Fruit fly (Drosophila melanogaster) whole organism, embryonic: ENCODE measurements around the gene yellow-f.
A peak's percentile ranks its signal among the peaks of the same experiment; 100 is the strongest.

Experiments
- BEAF-32 ChIP-seq: fragments of 200-800 bp; sonication (Bioruptor generic); optimal IDR thresholded peaks from 3 replicates; lab custom pipeline; 2017; ENCODE audit warnings: missing biosample characterization, missing genetic modification characterization, mild to moderate bottlenecking, moderate library complexity, missing genetic modification reagents
- CG12155 ChIP-seq: fragments of 200-800 bp; sonication (Bioruptor generic); optimal IDR thresholded peaks from 3 replicates; lab custom pipeline; 2016; ENCODE audit warnings: missing biosample characterization, missing genetic modification characterization
- CG12769 ChIP-seq: fragments of 200-800 bp; sonication (Bioruptor generic); optimal IDR thresholded peaks from 2 replicates; lab custom pipeline; 2019; ENCODE audit warnings: missing biosample characterization, mild to moderate bottlenecking, missing genetic modification characterization, moderate library complexity
- CG13894 ChIP-seq: fragments of 200-800 bp; sonication (Bioruptor generic); optimal IDR thresholded peaks from 3 replicates; lab custom pipeline; 2018; ENCODE audit warnings: missing biosample characterization, mild to moderate bottlenecking, missing genetic modification characterization, moderate library complexity
- CG17361 ChIP-seq: fragments of 200-800 bp; sonication (Bioruptor generic); IDR thresholded peaks from 3 replicates; pipeline ENCODE4 v1.3.6; 2022; ENCODE audit warnings: missing biosample characterization, missing genetic modification characterization
- CG17612 ChIP-seq: fragments of 200-800 bp; sonication (Bioruptor generic); IDR thresholded peaks from 2 replicates; pipeline ENCODE4 v1.3.6; 2022; ENCODE audit warnings: missing biosample characterization, missing genetic modification characterization
- CG2120 ChIP-seq: fragments of 200-800 bp; sonication (Bioruptor generic); optimal IDR thresholded peaks from 3 replicates; lab custom pipeline; 2016; ENCODE audit warnings: missing biosample characterization, missing genetic modification characterization
- CG2199 ChIP-seq: fragments of 200-800 bp; sonication (Bioruptor generic); IDR thresholded peaks from 3 replicates; pipeline ENCODE4 v1.3.6; 2022; ENCODE audit warnings: missing biosample characterization, missing genetic modification characterization
- CG2889 ChIP-seq: fragments of 200-800 bp; sonication (Bioruptor generic); IDR thresholded peaks from 3 replicates; pipeline ENCODE4 v1.3.6; 2022; ENCODE audit warnings: missing biosample characterization, missing genetic modification characterization
- CG32532 ChIP-seq: fragments of 200-800 bp; sonication (Bioruptor generic); IDR thresholded peaks from 2 replicates; pipeline ENCODE4 v1.3.6; 2022; ENCODE audit warnings: missing biosample characterization, missing genetic modification characterization
- CG4404 ChIP-seq: fragments of 200-800 bp; sonication (Bioruptor generic); IDR thresholded peaks from 2 replicates; pipeline ENCODE4 v1.3.6; 2022; ENCODE audit warnings: missing biosample characterization, missing genetic modification characterization
- CG5953 ChIP-seq: fragments of 200-800 bp; sonication (Bioruptor generic); IDR thresholded peaks from 2 replicates; pipeline ENCODE4 v1.3.6; 2022; ENCODE audit warnings: missing biosample characterization, missing genetic modification characterization
- CG7839 ChIP-seq: fragments of 200-800 bp; sonication (Bioruptor generic); optimal IDR thresholded peaks from 3 replicates; lab custom pipeline; 2018; ENCODE audit warnings: missing biosample characterization, mild to moderate bottlenecking, missing genetic modification characterization, moderate library complexity
- CG7963 ChIP-seq: fragments of 200-800 bp; sonication (Bioruptor generic); IDR thresholded peaks from 3 replicates; pipeline ENCODE4 v1.3.6; 2022; ENCODE audit warnings: missing biosample characterization, missing genetic modification characterization; ENCODE audit not compliant: partially characterized antibody
- CG8281 ChIP-seq: fragments of 200-800 bp; sonication (Bioruptor generic); optimal IDR thresholded peaks from 2 replicates; lab custom pipeline; 2018; ENCODE audit warnings: missing biosample characterization, mild to moderate bottlenecking, missing genetic modification characterization, moderate library complexity
- CG8388 ChIP-seq: fragments of 200-800 bp; sonication (Bioruptor generic); optimal IDR thresholded peaks from 2 replicates; lab custom pipeline; 2019; ENCODE audit warnings: missing biosample characterization, mild to moderate bottlenecking, missing genetic modification characterization, moderate library complexity
- CG8924 ChIP-seq: fragments of 200-800 bp; optimal IDR thresholded peaks from 3 replicates; lab custom pipeline; 2019; ENCODE audit warnings: missing biosample characterization, mild to moderate bottlenecking, missing genetic modification characterization, moderate library complexity
- CG8944 ChIP-seq: fragments of 200-800 bp; sonication (Bioruptor generic); optimal IDR thresholded peaks from 3 replicates; lab custom pipeline; 2016; ENCODE audit warnings: missing biosample characterization, missing genetic modification characterization
- CG9932 ChIP-seq: fragments of 200-800 bp; sonication (Bioruptor generic); IDR thresholded peaks from 2 replicates; pipeline ENCODE4 v1.3.6; 2022; ENCODE audit warnings: missing biosample characterization, missing genetic modification characterization
- CHES-1-like ChIP-seq: fragments of 200-800 bp; sonication (Bioruptor generic); optimal IDR thresholded peaks from 2 replicates; lab custom pipeline; 2016; ENCODE audit warnings: missing biosample characterization, missing genetic modification characterization
- Chrac-16 ChIP-seq: fragments of 200-800 bp; sonication (Bioruptor generic); optimal IDR thresholded peaks from 3 replicates; lab custom pipeline; 2016; ENCODE audit warnings: missing biosample characterization, missing genetic modification characterization
- Dad ChIP-seq: fragments of 200-800 bp; sonication (Bioruptor generic); optimal IDR thresholded peaks from 3 replicates; lab custom pipeline; 2016; ENCODE audit warnings: missing biosample characterization, missing genetic modification characterization
- Dek ChIP-seq: fragments of 200-800 bp; sonication (Bioruptor generic); optimal IDR thresholded peaks from 3 replicates; lab custom pipeline; 2019; ENCODE audit warnings: missing biosample characterization, mild to moderate bottlenecking, missing genetic modification characterization, moderate library complexity
- Doc3 ChIP-seq: fragments of 200-800 bp; sonication (Bioruptor generic); IDR thresholded peaks from 3 replicates; pipeline ENCODE4 v1.3.6; 2022; ENCODE audit warnings: missing biosample characterization, missing genetic modification characterization; ENCODE audit not compliant: partially characterized antibody
- Dp ChIP-seq: fragments of 200-800 bp; sonication (Bioruptor generic); optimal IDR thresholded peaks from 2 replicates; lab custom pipeline; 2018; ENCODE audit warnings: missing biosample characterization, mild to moderate bottlenecking, missing genetic modification characterization, moderate library complexity
- Lpt ChIP-seq: fragments of >200 bp; optimal IDR thresholded peaks from 2 replicates; lab custom pipeline; 2018; ENCODE audit warnings: missing biosample characterization, missing genetic modification characterization
- MTF-1 ChIP-seq: fragments of 200-800 bp; sonication (Bioruptor generic); optimal IDR thresholded peaks from 2 replicates; lab custom pipeline; 2018; ENCODE audit warnings: missing biosample characterization, mild to moderate bottlenecking, missing genetic modification characterization, borderline replicate concordance
- Nf-YC ChIP-seq: fragments of 200-800 bp; optimal IDR thresholded peaks from 3 replicates; lab custom pipeline; 2019; ENCODE audit warnings: missing biosample characterization, mild to moderate bottlenecking, missing genetic modification characterization, moderate library complexity
- Poxn ChIP-seq: fragments of 200-800 bp; sonication (Bioruptor generic); IDR thresholded peaks from 2 replicates; pipeline ENCODE4 v1.3.6; 2022; ENCODE audit warnings: missing biosample characterization, missing genetic modification characterization
- Stat92E ChIP-seq, 3 experiments: fragments of >200 bp in 2 of 3; fragments of 200-800 bp in 1 of 3; sonication (Bioruptor generic) in 1 of 3; optimal IDR thresholded peaks; 2 replicates each; lab custom pipeline; 2017 to 2019; ENCODE audit warnings: missing biosample characterization in 3 of 3, missing genetic modification characterization in 3 of 3, mild to moderate bottlenecking in 1 of 3, moderate library complexity in 1 of 3
- ara ChIP-seq: fragments of 200-800 bp; sonication (Bioruptor generic); IDR thresholded peaks from 2 replicates; pipeline ENCODE4 v1.3.6; 2022; ENCODE audit warnings: missing biosample characterization, missing genetic modification characterization
- bbx ChIP-seq: fragments of 200-800 bp; sonication (Bioruptor generic); IDR thresholded peaks from 2 replicates; pipeline ENCODE4 v1.3.6; 2022; ENCODE audit warnings: missing biosample characterization, missing genetic modification characterization; ENCODE audit not compliant: partially characterized antibody
- cato ChIP-seq: fragments of 200-800 bp; sonication (Bioruptor generic); optimal IDR thresholded peaks from 2 replicates; lab custom pipeline; 2016; ENCODE audit warnings: missing biosample characterization, missing genetic modification characterization, borderline replicate concordance
- caup ChIP-seq: fragments of 200-800 bp; sonication (Bioruptor generic); optimal IDR thresholded peaks from 3 replicates; lab custom pipeline; 2017; ENCODE audit warnings: missing biosample characterization, mild to moderate bottlenecking, missing genetic modification characterization, moderate library complexity; ENCODE audit not compliant: severe bottlenecking
- cg ChIP-seq: fragments of 200-800 bp; sonication (Bioruptor generic); optimal IDR thresholded peaks from 3 replicates; lab custom pipeline; 2019; ENCODE audit warnings: missing biosample characterization, mild to moderate bottlenecking, missing genetic modification characterization, moderate library complexity
- chm ChIP-seq: fragments of 200-800 bp; sonication (Bioruptor generic); IDR thresholded peaks from 2 replicates; pipeline ENCODE4 v1.3.6; 2022; ENCODE audit warnings: missing biosample characterization, missing genetic modification characterization
- corto ChIP-seq: fragments of 200-800 bp; sonication (Bioruptor generic); optimal IDR thresholded peaks from 2 replicates; lab custom pipeline; 2016; ENCODE audit warnings: missing biosample characterization, mild to moderate bottlenecking, missing genetic modification characterization, moderate library complexity
- dm ChIP-seq: fragments of 200-800 bp; sonication (Bioruptor generic); optimal IDR thresholded peaks from 3 replicates; lab custom pipeline; 2016; ENCODE audit warnings: missing biosample characterization, missing genetic modification characterization
- ewg ChIP-seq: fragments of 200-800 bp; sonication (Bioruptor generic); optimal IDR thresholded peaks from 3 replicates; lab custom pipeline; 2017; ENCODE audit warnings: mild to moderate bottlenecking, missing biosample characterization, missing genetic modification reagents, missing genetic modification characterization
- exex ChIP-seq: fragments of 200-800 bp; sonication (Bioruptor generic); optimal IDR thresholded peaks from 4 replicates; lab custom pipeline; 2018; ENCODE audit warnings: missing biosample characterization, mild to moderate bottlenecking, missing genetic modification characterization, moderate library complexity
- gcm2 ChIP-seq: fragments of 200-800 bp; sonication (Bioruptor generic); optimal IDR thresholded peaks from 2 replicates; lab custom pipeline; 2016; ENCODE audit warnings: missing biosample characterization, missing genetic modification characterization
- gem ChIP-seq: fragments of 200-800 bp; sonication (Bioruptor generic); optimal IDR thresholded peaks from 2 replicates; lab custom pipeline; 2019; ENCODE audit warnings: missing biosample characterization, mild to moderate bottlenecking, missing genetic modification characterization, moderate library complexity
- hkb ChIP-seq, 2 experiments: fragments of 200-800 bp in 1 of 2; fragments of >200 bp in 1 of 2; sonication (Bioruptor generic) in 1 of 2; IDR thresholded peaks in 1 of 2; optimal IDR thresholded peaks in 1 of 2; 2 replicates each; pipeline versions ENCODE4 v1.3.6 to Lab custom; 2017 to 2022; ENCODE audit warnings: missing biosample characterization in 1 of 2, missing genetic modification characterization in 1 of 2
- run ChIP-seq: fragments of 200-800 bp; sonication (Bioruptor generic); optimal IDR thresholded peaks from 3 replicates; lab custom pipeline; 2018; ENCODE audit warnings: missing biosample characterization, mild to moderate bottlenecking, missing genetic modification characterization
- salm ChIP-seq: fragments of 200-800 bp; sonication (Bioruptor generic); optimal IDR thresholded peaks from 2 replicates; lab custom pipeline; 2018; ENCODE audit warnings: missing biosample characterization, mild to moderate bottlenecking, missing genetic modification characterization
- sd ChIP-seq: fragments of 200-800 bp; sonication (Bioruptor generic); optimal IDR thresholded peaks from 3 replicates; lab custom pipeline; 2018; ENCODE audit warnings: missing biosample characterization, mild to moderate bottlenecking, missing genetic modification characterization, moderate library complexity
- sens ChIP-seq: fragments of 200-800 bp; sonication (Bioruptor generic); peaks from one replicate; lab custom pipeline; 2016; ENCODE audit warnings: missing biosample characterization, missing genetic modification characterization
- slbo ChIP-seq: fragments of 200-800 bp; sonication (Bioruptor generic); IDR thresholded peaks from 2 replicates; pipeline ENCODE4 v1.3.6; 2022; ENCODE audit warnings: missing biosample characterization, missing genetic modification characterization
- tx ChIP-seq: fragments of 200-800 bp; sonication (Bioruptor generic); optimal IDR thresholded peaks from 2 replicates; lab custom pipeline; 2016; ENCODE audit warnings: missing biosample characterization, missing genetic modification characterization

The yellow-f gene

dm6 chr3R:13014168-13014881 lies 21.3 kb upstream of the yellow-f start (continued):
- peak; percentile 40 for TF ChIP-seq sens (GFP tag; lab: Kevin White, UChicago)
- TF ChIP-seq tx (GFP tag; lab: Kevin White, UChicago) = no peak
- TF ChIP-seq CG32532 (GFP tag; lab: Robert Waterston, UW) = no peak
- no peak for TF ChIP-seq CG13894 (tag; lab: Kevin White, UChicago)
- TF ChIP-seq MTF-1 = no peak
- TF ChIP-seq bbx = no peak
- TF ChIP-seq CG8944 (GFP tag; lab: Kevin White, UChicago) = no peak
- TF ChIP-seq CG2889 (GFP tag; lab: Robert Waterston, UW) = no peak
- no peak for TF ChIP-seq ewg
- TF ChIP-seq chm = no peak
- TF ChIP-seq CG7963 (GFP tag; lab: Robert Waterston, UW) = no peak
- TF ChIP-seq Poxn (GFP tag; lab: Robert Waterston, UW) = no peak
- TF ChIP-seq slbo = peak; percentile 26; the same call in 1 of the 2 replicates
- TF ChIP-seq Nf-YC = no peak
- TF ChIP-seq cato = no peak
- TF ChIP-seq Doc3 (GFP tag; lab: Robert Waterston, UW) = no peak
- TF ChIP-seq CG17612 = no peak
- TF ChIP-seq gem = peak; percentile 29
- 0 out of 2 replicates have a peak, but pooled peaks have one; percentile 33 for TF ChIP-seq ara (GFP tag; lab: Robert Waterston, UW)
- no peak for TF ChIP-seq CHES-1-like (GFP tag; lab: Kevin White, UChicago)
- TF ChIP-seq CG2199 (GFP tag; lab: Robert Waterston, UW) = no peak
- TF ChIP-seq BEAF-32 = no peak
- TF ChIP-seq CG8281 = no peak
- 0 out of 3 replicates have a peak, but pooled peaks have one; percentile 18 for TF ChIP-seq CG17361 (GFP tag; lab: Robert Waterston, UW)
- no peak for TF ChIP-seq exex (tag; lab: Kevin White, UChicago)
- TF ChIP-seq gcm2 = no peak
- no peak for TF ChIP-seq corto
- TF ChIP-seq CG12155 (GFP tag; lab: Kevin White, UChicago) = no peak
- no peak for TF ChIP-seq dm (GFP tag; lab: Kevin White, UChicago)
- no peak for TF ChIP-seq Dad
- TF ChIP-seq cg (GFP tag; lab: Kevin White, UChicago) = no peak
- peak; percentile 8 for TF ChIP-seq CG7839 (tag; lab: Kevin White, UChicago)
- TF ChIP-seq Chrac-16 (GFP tag; lab: Kevin White, UChicago) = no peak
- no peak for TF ChIP-seq caup (GFP tag; lab: Kevin White, UChicago)
- TF ChIP-seq CG8924 = peak; percentile 3
- TF ChIP-seq sd (tag; lab: Kevin White, UChicago) = no peak
- peak; percentile 42 for TF ChIP-seq CG9932 (GFP tag; lab: Robert Waterston, UW)
- peak; percentile 16 for TF ChIP-seq CG12769 (tag; lab: Kevin White, UChicago)
- TF ChIP-seq hkb (optimal IDR thresholded peaks at IDR 0.05; lab: Kevin White, UChicago) = no peak
- no peak for TF ChIP-seq hkb (GFP tag; IDR thresholded peaks at IDR 0.05; lab: Robert Waterston, UW)
- TF ChIP-seq CG5953 (GFP tag; lab: Robert Waterston, UW) = no peak
- TF ChIP-seq CG2120 (GFP tag; lab: Kevin White, UChicago) = peak; percentile 38
- no peak for TF ChIP-seq Lpt (GFP tag; lab: Kevin White, UChicago)
- TF ChIP-seq Dp (GFP tag; lab: Kevin White, UChicago) = no peak
- TF ChIP-seq Dek (tag; lab: Kevin White, UChicago) = no peak
- no peak for TF ChIP-seq salm (tag; lab: Kevin White, UChicago)
- TF ChIP-seq CG8388 (GFP tag; lab: Kevin White, UChicago) = no peak
- peak in 1 of 3 experiments; percentile 20 for TF ChIP-seq Stat92E (GFP tag; optimal IDR thresholded peaks at IDR 0.05; lab: Kevin White, UChicago)
- TF ChIP-seq run (tag; lab: Kevin White, UChicago) = no peak
- TF ChIP-seq CG4404 (GFP tag; lab: Robert Waterston, UW) = no peak
